Fruit fly (Drosophila melanogaster) whole organism, embryonic: ENCODE results near the gene Gcn5.

Experiments
- Awh ChIP-seq: fragments of 200-800 bp; sonication (Bioruptor generic); IDR thresholded peaks from 2 replicates; pipeline ENCODE4, ENCODE4 v1.3.6; 2022; ENCODE audit warnings: missing biosample characterization, missing genetic modification characterization
- BEAF-32 ChIP-seq: fragments of 200-800 bp; sonication (Bioruptor generic); optimal IDR thresholded peaks from 3 replicates; lab custom pipeline; 2017; ENCODE audit warnings: missing biosample characterization, missing genetic modification characterization, mild to moderate bottlenecking, moderate library complexity, missing genetic modification reagents
- CG10267 ChIP-seq: fragments of 200-800 bp; sonication (Bioruptor generic); optimal IDR thresholded peaks from 2 replicates; lab custom pipeline; 2018; ENCODE audit warnings: missing biosample characterization, mild to moderate bottlenecking, missing genetic modification characterization, moderate library complexity
- CG10565 ChIP-seq: fragments of 200-800 bp; sonication (Bioruptor generic); optimal IDR thresholded peaks from 3 replicates; lab custom pipeline; 2016; ENCODE audit warnings: missing biosample characterization, mild to moderate bottlenecking, missing genetic modification characterization
- CG11398 ChIP-seq: fragments of 200-800 bp; sonication (Bioruptor generic); optimal IDR thresholded peaks from 2 replicates; lab custom pipeline; 2016; ENCODE audit warnings: missing biosample characterization, missing genetic modification characterization
- CG11695 ChIP-seq: fragments of 200-800 bp; sonication (Bioruptor generic); IDR thresholded peaks from 3 replicates; pipeline ENCODE4 v1.3.6; 2022; ENCODE audit warnings: missing biosample characterization, missing genetic modification characterization
- CG14667 ChIP-seq: fragments of 200-800 bp; sonication (Bioruptor generic); IDR thresholded peaks from 2 replicates; pipeline ENCODE4 v1.3.6; 2022; ENCODE audit warnings: missing biosample characterization, missing genetic modification characterization
- CG16779 ChIP-seq: fragments of 200-800 bp; sonication (Bioruptor generic); IDR thresholded peaks from 2 replicates; pipeline ENCODE4 v1.3.6; 2022; ENCODE audit warnings: missing biosample characterization, missing genetic modification characterization
- CG16863 ChIP-seq: fragments of 200-800 bp; sonication (Bioruptor generic); optimal IDR thresholded peaks from 3 replicates; lab custom pipeline; 2016; ENCODE audit warnings: missing biosample characterization, missing genetic modification characterization
- CG17361 ChIP-seq: fragments of 200-800 bp; sonication (Bioruptor generic); IDR thresholded peaks from 3 replicates; pipeline ENCODE4 v1.3.6; 2022; ENCODE audit warnings: missing biosample characterization, missing genetic modification characterization
- CG2875 ChIP-seq: fragments of 200-800 bp; sonication (Bioruptor generic); optimal IDR thresholded peaks from 2 replicates; lab custom pipeline; 2017; ENCODE audit warnings: missing biosample characterization, mild to moderate bottlenecking, missing genetic modification characterization, missing genetic modification reagents
- CG3407 ChIP-seq: fragments of 200-800 bp; sonication (Bioruptor generic); optimal IDR thresholded peaks from 2 replicates; lab custom pipeline; 2018; ENCODE audit warnings: missing biosample characterization, mild to moderate bottlenecking, missing genetic modification characterization
- CG4360 ChIP-seq: fragments of 200-800 bp; sonication (Bioruptor generic); IDR thresholded peaks from 2 replicates; pipeline ENCODE4 v1.3.6; 2022; ENCODE audit warnings: missing biosample characterization, missing genetic modification characterization
- CG6683 ChIP-seq: fragments of 200-800 bp; sonication (Bioruptor generic); optimal IDR thresholded peaks from 2 replicates; lab custom pipeline; 2017; ENCODE audit warnings: missing biosample characterization, mild to moderate bottlenecking, missing genetic modification characterization, missing genetic modification reagents
- CG6689 ChIP-seq: fragments of 200-800 bp; sonication (Bioruptor generic); IDR thresholded peaks from 2 replicates; pipeline ENCODE4 v1.3.6; 2022; ENCODE audit warnings: missing biosample characterization, missing genetic modification characterization
- CG6765 ChIP-seq: fragments of 200-800 bp; sonication (Bioruptor generic); optimal IDR thresholded peaks from 3 replicates; lab custom pipeline; 2017; ENCODE audit warnings: missing biosample characterization, mild to moderate bottlenecking, missing genetic modification characterization
- CG6791 ChIP-seq: fragments of 200-800 bp; sonication (Bioruptor generic); IDR thresholded peaks from 3 replicates; pipeline ENCODE4 v1.3.6; 2022; ENCODE audit warnings: missing biosample characterization, missing genetic modification characterization; ENCODE audit not compliant: partially characterized antibody
- CG7271 ChIP-seq: fragments of 200-800 bp; sonication (Bioruptor generic); optimal IDR thresholded peaks from 2 replicates; lab custom pipeline; 2018; ENCODE audit warnings: missing biosample characterization, mild to moderate bottlenecking, missing genetic modification characterization, moderate library complexity
- CG7839 ChIP-seq: fragments of 200-800 bp; sonication (Bioruptor generic); optimal IDR thresholded peaks from 3 replicates; lab custom pipeline; 2018; ENCODE audit warnings: missing biosample characterization, mild to moderate bottlenecking, missing genetic modification characterization, moderate library complexity
- CG8290 ChIP-seq, 3 experiments: fragments of 200-800 bp; sonication (Bioruptor generic); optimal IDR thresholded peaks; 2 replicates each; lab custom pipeline; 2016 to 2019; ENCODE audit warnings: missing biosample characterization in 3 of 3, missing genetic modification characterization in 3 of 3, mild to moderate bottlenecking in 2 of 3, moderate library complexity in 1 of 3
- CG9437 ChIP-seq: fragments of 200-800 bp; sonication (Bioruptor generic); optimal IDR thresholded peaks from 2 replicates; lab custom pipeline; 2018; ENCODE audit warnings: missing biosample characterization, mild to moderate bottlenecking, missing genetic modification characterization
- CTCF ChIP-seq: fragments of 200-800 bp; sonication (Bioruptor generic); optimal IDR thresholded peaks from 2 replicates; lab custom pipeline; 2017; ENCODE audit warnings: missing biosample characterization, mild to moderate bottlenecking, missing genetic modification characterization, moderate library complexity
- D19B ChIP-seq: fragments of 200-800 bp; sonication (Bioruptor generic); optimal IDR thresholded peaks from 2 replicates; lab custom pipeline; 2017; ENCODE audit warnings: missing biosample characterization, mild to moderate bottlenecking, missing genetic modification characterization
- Drgx ChIP-seq: fragments of 200-800 bp; sonication (Bioruptor generic); IDR thresholded peaks from 2 replicates; pipeline ENCODE4 v1.3.6; 2022; ENCODE audit warnings: missing biosample characterization, missing genetic modification characterization
- Fer1 ChIP-seq: fragments of 200-800 bp; sonication (Bioruptor generic); optimal IDR thresholded peaks from 2 replicates; lab custom pipeline; 2017; ENCODE audit warnings: missing biosample characterization, mild to moderate bottlenecking, missing genetic modification characterization
- Fer2 ChIP-seq: fragments of 200-800 bp; sonication (Bioruptor generic); optimal IDR thresholded peaks from 2 replicates; lab custom pipeline; 2018; ENCODE audit warnings: missing biosample characterization, mild to moderate bottlenecking, missing genetic modification characterization, moderate library complexity
- HLH4C ChIP-seq: fragments of 200-800 bp; sonication (Bioruptor generic); IDR thresholded peaks from 3 replicates; pipeline ENCODE4 v1.3.6; 2022; ENCODE audit warnings: missing biosample characterization, missing genetic modification characterization; ENCODE audit not compliant: partially characterized antibody
- MBD-R2 ChIP-seq: fragments of 200-800 bp; sonication (Bioruptor generic); IDR thresholded peaks from 2 replicates; pipeline ENCODE4 v1.3.6; 2022; ENCODE audit warnings: missing biosample characterization, missing genetic modification characterization
- Nf-YA ChIP-seq: fragments of 200-800 bp; sonication (Bioruptor generic); IDR thresholded peaks from 2 replicates; pipeline ENCODE4 v1.3.6; 2022; ENCODE audit warnings: missing biosample characterization, missing genetic modification characterization
- Rfx ChIP-seq: fragments of 200-800 bp; sonication (Bioruptor generic); IDR thresholded peaks from 2 replicates; pipeline ENCODE4 v1.3.6; 2022; ENCODE audit warnings: missing biosample characterization, missing genetic modification characterization
- Ssrp ChIP-seq: fragments of 200-800 bp; sonication (Bioruptor generic); optimal IDR thresholded peaks from 2 replicates; lab custom pipeline; 2018; ENCODE audit warnings: missing biosample characterization, mild to moderate bottlenecking, missing genetic modification characterization, moderate library complexity
- ac ChIP-seq: fragments of 200-800 bp; sonication (Bioruptor generic); optimal IDR thresholded peaks from 3 replicates; lab custom pipeline; 2017; ENCODE audit warnings: missing biosample characterization, mild to moderate bottlenecking, missing genetic modification characterization
- cwo ChIP-seq: fragments of 200-800 bp; sonication (Bioruptor generic); optimal IDR thresholded peaks from 3 replicates; lab custom pipeline; 2017; ENCODE audit warnings: missing biosample characterization, missing genetic modification characterization, mild to moderate bottlenecking, moderate library complexity, missing genetic modification reagents
- dan ChIP-seq: fragments of 200-800 bp; sonication (Bioruptor generic); IDR thresholded peaks from 2 replicates; pipeline ENCODE4 v1.3.6; 2022; ENCODE audit warnings: missing biosample characterization, missing genetic modification characterization
- dati ChIP-seq: fragments of 200-800 bp; sonication (Bioruptor generic); IDR thresholded peaks from 2 replicates; pipeline ENCODE4 v1.3.6; 2022; ENCODE audit warnings: missing biosample characterization, missing genetic modification characterization
- disco-r ChIP-seq: fragments of 200-800 bp; sonication (Bioruptor generic); optimal IDR thresholded peaks from 2 replicates; lab custom pipeline; 2016; ENCODE audit warnings: missing biosample characterization, missing genetic modification characterization
- dmrt99B ChIP-seq: fragments of 200-800 bp; sonication (Bioruptor generic); optimal IDR thresholded peaks from 2 replicates; lab custom pipeline; 2018; ENCODE audit warnings: missing biosample characterization, mild to moderate bottlenecking, missing genetic modification characterization, moderate library complexity
- dysf ChIP-seq: fragments of 200-800 bp; sonication (Bioruptor generic); IDR thresholded peaks from 3 replicates; pipeline ENCODE4 v1.3.6; 2022; ENCODE audit warnings: missing biosample characterization, missing genetic modification characterization
- emc ChIP-seq: fragments of 200-800 bp; sonication (Bioruptor generic); optimal IDR thresholded peaks from 2 replicates; lab custom pipeline; 2016; ENCODE audit warnings: missing biosample characterization, missing genetic modification characterization
- gce ChIP-seq: fragments of 200-800 bp; sonication (Bioruptor generic); IDR thresholded peaks from 3 replicates; pipeline ENCODE4 v1.3.6; 2022; ENCODE audit warnings: missing biosample characterization, missing genetic modification characterization
- gcm2 ChIP-seq: fragments of 200-800 bp; sonication (Bioruptor generic); optimal IDR thresholded peaks from 2 replicates; lab custom pipeline; 2016; ENCODE audit warnings: missing biosample characterization, missing genetic modification characterization
- gt ChIP-seq: fragments of 200-800 bp; sonication (Bioruptor generic); IDR thresholded peaks from 2 replicates; pipeline ENCODE4 v1.3.6; 2022; ENCODE audit warnings: missing biosample characterization, missing genetic modification characterization
- inv ChIP-seq: fragments of 200-800 bp; sonication (Bioruptor generic); IDR thresholded peaks from 2 replicates; pipeline ENCODE4 v1.3.6; 2022; ENCODE audit warnings: missing biosample characterization, missing genetic modification characterization; ENCODE audit not compliant: partially characterized antibody
- lab ChIP-seq: fragments of 200-800 bp; sonication (Bioruptor generic); optimal IDR thresholded peaks from 3 replicates; lab custom pipeline; 2017; ENCODE audit warnings: missing biosample characterization, missing genetic modification characterization, mild to moderate bottlenecking, moderate library complexity, missing genetic modification reagents
- phol ChIP-seq: fragments of 200-800 bp; sonication (Bioruptor generic); optimal IDR thresholded peaks from 3 replicates; lab custom pipeline; 2018; ENCODE audit warnings: missing biosample characterization, mild to moderate bottlenecking, missing genetic modification characterization, moderate library complexity
- row ChIP-seq: fragments of 200-800 bp; sonication (Bioruptor generic); IDR thresholded peaks from 3 replicates; pipeline ENCODE4 v1.3.6; 2022; ENCODE audit warnings: missing biosample characterization, missing genetic modification characterization
- scrt ChIP-seq: fragments of 200-800 bp; sonication (Bioruptor generic); optimal IDR thresholded peaks from 2 replicates; lab custom pipeline; 2018; ENCODE audit warnings: missing biosample characterization, mild to moderate bottlenecking, missing genetic modification characterization, moderate library complexity
- sqz ChIP-seq: fragments of 200-800 bp; sonication (Bioruptor generic); optimal IDR thresholded peaks from 3 replicates; lab custom pipeline; 2018; ENCODE audit warnings: missing biosample characterization, mild to moderate bottlenecking, missing genetic modification characterization
- vvl ChIP-seq: fragments of 200-800 bp; sonication (Bioruptor generic); IDR thresholded peaks from 2 replicates; pipeline ENCODE4 v1.3.6; 2022; ENCODE audit warnings: missing biosample characterization, missing genetic modification characterization
- wdn ChIP-seq: fragments of 200-800 bp; sonication (Bioruptor generic); IDR thresholded peaks from 2 replicates; pipeline ENCODE4 v1.3.6; 2022; ENCODE audit warnings: missing biosample characterization, missing genetic modification characterization
- zfh1 ChIP-seq: fragments of 200-800 bp; sonication (Bioruptor generic); IDR thresholded peaks from 3 replicates; pipeline ENCODE4 v1.3.6; 2022; ENCODE audit warnings: missing biosample characterization, missing genetic modification characterization

The Gcn5 gene

dm6 chr3L:12523941-12524340 lies at the start of gene Gcn5, which contains the start of gene ver (continued):
- TF ChIP-seq gcm2 (GFP tag; lab: Kevin White, UChicago) (peak; percentile 59), CG8290 (GFP tag; optimal IDR thresholded peaks at IDR 0.05; lab: Kevin White, UChicago) (peak; percentile 69), CG8290 (tag; optimal IDR thresholded peaks at IDR 0.05; lab: Kevin White, UChicago) (peak; percentile 52 to 83), CG10565 (peak; percentile 14), CG14667 (GFP tag; lab: Robert Waterston, UW) (peak; percentile 88), disco-r (GFP tag; lab: Kevin White, UChicago) (peak; percentile 35), HLH4C (GFP tag; lab: Robert Waterston, UW) (no peak), inv (GFP tag; lab: Robert Waterston, UW) (no peak), CG16779 (GFP tag; lab: Robert Waterston, UW) (peak; percentile 82; the same call in 1 of the 2 replicates), scrt (GFP tag; lab: Kevin White, UChicago) (peak; percentile 81), CG10267 (peak; percentile 88), CG6683 (GFP tag; lab: Kevin White, UChicago) (peak; percentile 72), CG7839 (peak; percentile 93), Fer2 (tag; lab: Kevin White, UChicago) (peak; percentile 84), CG3407 (peak; percentile 75), Fer1 (GFP tag; lab: Kevin White, UChicago) (peak; percentile 89), CG2875 (GFP tag; lab: Kevin White, UChicago) (peak; percentile 79), row (GFP tag; lab: Robert Waterston, UW) (peak; percentile 96), dysf (GFP tag; lab: Robert Waterston, UW) (peak; percentile 95), lab (GFP tag; lab: Kevin White, UChicago) (peak; percentile 96), CG16863 (GFP tag; lab: Kevin White, UChicago) (peak; percentile 79), Drgx (GFP tag; lab: Robert Waterston, UW) (peak; percentile 96), Awh (GFP tag; lab: Robert Waterston, UW) (peak; percentile 93), CG7271 (tag; lab: Kevin White, UChicago) (peak; percentile 70), BEAF-32 (GFP tag; lab: Kevin White, UChicago) (peak; percentile 39), CTCF (GFP tag; lab: Kevin White, UChicago) (peak; percentile 68), wdn (GFP tag; lab: Robert Waterston, UW) (peak; percentile 82), CG6791 (GFP tag; lab: Robert Waterston, UW) (no peak), Nf-YA (GFP tag; lab: Robert Waterston, UW) (peak; percentile 86), D19B (GFP tag; lab: Kevin White, UChicago) (peak; percentile 85), gt (GFP tag; lab: Robert Waterston, UW) (peak; percentile 77), emc (GFP tag; lab: Kevin White, UChicago) (peak; percentile 78), CG11398 (peak; percentile 24), cwo (GFP tag; lab: Kevin White, UChicago) (peak; percentile 87), CG6689 (peak; percentile 95), dati (GFP tag; lab: Robert Waterston, UW) (peak; percentile 79), dmrt99B (peak; percentile 91), CG4360 (peak; percentile 63), zfh1 (GFP tag; lab: Robert Waterston, UW) (peak; percentile 95), ac (peak; percentile 20), gce (peak; percentile 90), phol (peak; percentile 92), MBD-R2 (peak; percentile 87), vvl (peak; percentile 97), CG6765 (GFP tag; lab: Kevin White, UChicago) (peak; percentile 74), CG9437 (GFP tag; lab: Kevin White, UChicago) (peak; percentile 86), CG17361 (peak; percentile 95), sqz (GFP tag; lab: Kevin White, UChicago) (peak; percentile 86), Ssrp (tag; lab: Kevin White, UChicago) (peak; percentile 90), dan (GFP tag; lab: Robert Waterston, UW) (peak; percentile 66), CG11695 (GFP tag; lab: Robert Waterston, UW) (peak; percentile 92), Rfx (GFP tag; lab: Robert Waterston, UW) (peak; percentile 95)
